Worm (Caenorhabditis elegans) whole organism, young adult: Measurements from ENCODE around the gene ador-1.

ENCODE experiments used
- C06A6.2 ChIP-seq: fragments of 200-800 bp; sonication (Bioruptor generic); conservative IDR thresholded peaks from 2 replicates; pipeline ENCODE4 v1.3.6; 2022; ENCODE audit warnings: missing genetic modification characterization, missing compliant biosample characterization
- Y95B8A.8 ChIP-seq: fragments of 200-800 bp; sonication (Bioruptor generic); IDR thresholded peaks from 2 replicates; pipeline ENCODE4 v1.3.6; 2022; ENCODE audit warnings: missing genetic modification reagents, missing genetic modification characterization, missing compliant biosample characterization
- ceh-79 ChIP-seq: sonication (generic microtip); optimal IDR thresholded peaks from 2 replicates; lab custom pipeline; 2017; ENCODE audit warnings: mild to moderate bottlenecking, missing genetic modification characterization, missing compliant biosample characterization
- egl-44 ChIP-seq: fragments of 200-800 bp; sonication (Bioruptor generic); IDR thresholded peaks from 2 replicates; pipeline ENCODE4 v1.3.6; 2022; ENCODE audit warnings: missing genetic modification reagents, missing genetic modification characterization, missing compliant biosample characterization
- hmg-20 ChIP-seq: fragments of 200-800 bp; sonication (Bioruptor generic); IDR thresholded peaks from 2 replicates; pipeline ENCODE4 v1.3.6; 2022; ENCODE audit warnings: missing genetic modification reagents, missing genetic modification characterization, missing compliant biosample characterization
- mxl-1 ChIP-seq: sonication (generic microtip); optimal IDR thresholded peaks from 2 replicates; lab custom pipeline; 2016; ENCODE audit warnings: missing genetic modification characterization, missing compliant biosample characterization
- snpc-1.3 ChIP-seq: sonication (generic microtip); optimal IDR thresholded peaks from 2 replicates; lab custom pipeline; 2017; ENCODE audit warnings: missing genetic modification characterization, mild to moderate bottlenecking, missing compliant biosample characterization, antibody characterized with exemption, moderate library complexity, missing genotype, missing genetic modification reagents; ENCODE audit not compliant: insufficient read depth
- tbx-9 ChIP-seq: sonication (generic microtip); optimal IDR thresholded peaks from 2 replicates; lab custom pipeline; 2016; ENCODE audit warnings: borderline replicate concordance, missing genetic modification characterization, inconsistent platforms, missing compliant biosample characterization
- ztf-6 ChIP-seq: fragments of 200-800 bp; sonication (Bioruptor generic); IDR thresholded peaks from 2 replicates; pipeline ENCODE4 v1.3.6; 2022; ENCODE audit warnings: missing genetic modification reagents, missing genetic modification characterization, missing compliant biosample characterization

- TF ChIP-seq C06A6.2 (GFP tag; lab: Robert Waterston, UW) (0 out of 2 replicates have a peak, but pooled peaks have one; percentile 35), mxl-1 (tag; lab: Kevin White, UChicago) (peak; percentile 88), ceh-79 (tag; lab: Kevin White, UChicago) (peak; percentile 23), Y95B8A.8 (GFP tag; lab: Robert Waterston, UW) (0 out of 2 replicates have a peak, but pooled peaks have one; percentile 65), hmg-20 (peak; percentile 67), tbx-9 (tag; lab: Kevin White, UChicago) (no peak), egl-44 (peak; percentile 89), snpc-1.3 (peak; percentile 87), ztf-6 (GFP tag; lab: Robert Waterston, UW) (peak; percentile 81)
Observed at ce11 chrII:12494556-12495131, 8.0 kb downstream of the ador-1 start, which contains the start of gene col-85.
